Worm (Caenorhabditis elegans): Measurements from ENCODE around the gene egl-17.

DNA sequence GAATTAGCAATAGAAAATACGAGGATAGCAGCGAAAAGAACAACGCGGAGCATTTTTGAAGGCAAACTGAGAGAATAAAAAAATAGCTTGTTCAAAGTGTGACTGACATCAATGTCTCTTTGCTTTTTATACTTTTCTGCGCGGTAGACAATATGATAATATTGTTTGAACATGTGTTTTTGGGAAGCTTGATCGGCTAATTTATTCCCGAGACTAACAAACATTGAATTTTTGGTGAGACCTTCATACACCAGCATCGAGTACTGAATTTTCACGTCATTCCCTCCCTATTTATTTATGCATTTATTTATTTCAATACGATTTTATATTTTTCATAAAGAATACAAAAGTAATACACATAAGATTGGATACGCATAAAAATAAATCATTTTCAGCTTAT lies 41.4 kb downstream of the egl-17 start, which contains the start of gene B0310.6:
- TF ChIP-seq unc-39 (tag; optimal IDR thresholded peaks at IDR 0.05): no peak
- TF ChIP-seq snpc-4 (tag; optimal IDR thresholded peaks at IDR 0.05): no peak
- no peak for TF ChIP-seq zag-1 (tag; optimal IDR thresholded peaks at IDR 0.05)
- TF ChIP-seq elt-3 (tag; optimal IDR thresholded peaks at IDR 0.05): no peak
- TF ChIP-seq egl-27 (tag; optimal IDR thresholded peaks at IDR 0.05): no peak
- TF ChIP-seq ztf-11 (tag; optimal IDR thresholded peaks at IDR 0.05): no peak
- no peak for TF ChIP-seq nhr-76 (tag; optimal IDR thresholded peaks at IDR 0.05)
- TF ChIP-seq lin-39 (tag; optimal IDR thresholded peaks at IDR 0.05): no peak
- TF ChIP-seq nhr-25 (tag; optimal IDR thresholded peaks at IDR 0.05): no peak
